Worm (Caenorhabditis elegans) whole organism, young adult: ENCODE results near the gene mif-2.

ENCODE experiments used
- B0336.3 ChIP-seq: fragments of 200-800 bp; sonication (Bioruptor generic); IDR thresholded peaks from 2 replicates; pipeline ENCODE4 v1.3.6; 2022; ENCODE audit warnings: missing genetic modification characterization, missing compliant biosample characterization
- C17E4.6 ChIP-seq: fragments of 200-800 bp; sonication (Bioruptor generic); IDR thresholded peaks from 2 replicates; pipeline ENCODE4 v1.3.6; 2022; ENCODE audit warnings: missing genetic modification reagents, missing genetic modification characterization, missing compliant biosample characterization
- D2030.7 ChIP-seq: fragments of 200-800 bp; sonication (Bioruptor generic); IDR thresholded peaks from 2 replicates; pipeline ENCODE4 v1.3.6; 2022; ENCODE audit warnings: missing genetic modification reagents, missing genetic modification characterization, missing compliant biosample characterization
- F10E7.11 ChIP-seq: sonication (generic microtip); optimal IDR thresholded peaks from 2 replicates; lab custom pipeline; 2017; ENCODE audit warnings: mild to moderate bottlenecking, missing genetic modification characterization, moderate library complexity, missing compliant biosample characterization
- F23B12.7 ChIP-seq: sonication (generic microtip); optimal IDR thresholded peaks from 2 replicates; lab custom pipeline; 2017; ENCODE audit warnings: missing genetic modification characterization, mild to moderate bottlenecking, missing compliant biosample characterization, antibody characterized with exemption, moderate library complexity; ENCODE audit not compliant: insufficient read depth
- F49E8.2 ChIP-seq: sonication (generic microtip); optimal IDR thresholded peaks from 3 replicates; lab custom pipeline; 2017; ENCODE audit warnings: missing genetic modification characterization, mild to moderate bottlenecking, missing compliant biosample characterization, antibody characterized with exemption, moderate library complexity; ENCODE audit not compliant: insufficient read depth
- F55B11.4 ChIP-seq: sonication (generic microtip); optimal IDR thresholded peaks from 2 replicates; lab custom pipeline; 2016; ENCODE audit warnings: missing compliant biosample characterization, missing genetic modification characterization, borderline replicate concordance; ENCODE audit not compliant: insufficient read depth
- F57C9.4 ChIP-seq: sonication (generic microtip); optimal IDR thresholded peaks from 2 replicates; lab custom pipeline; 2017; ENCODE audit warnings: mild to moderate bottlenecking, missing genetic modification characterization, missing compliant biosample characterization
- Y56A3A.18 ChIP-seq: fragments of 200-800 bp; sonication (Bioruptor generic); IDR thresholded peaks from 2 replicates; pipeline ENCODE4 v1.3.6; 2022; ENCODE audit warnings: missing genetic modification reagents, missing genetic modification characterization, missing compliant biosample characterization
- Y79H2A.3 ChIP-seq: fragments of 200-800 bp; sonication (Bioruptor generic); conservative IDR thresholded peaks from 2 replicates; pipeline ENCODE4 v1.3.6; 2022; ENCODE audit warnings: missing genetic modification reagents, missing genetic modification characterization, missing compliant biosample characterization
- Y95B8A.8 ChIP-seq: fragments of 200-800 bp; sonication (Bioruptor generic); IDR thresholded peaks from 2 replicates; pipeline ENCODE4 v1.3.6; 2022; ENCODE audit warnings: missing genetic modification reagents, missing genetic modification characterization, missing compliant biosample characterization
- ama-1 ChIP-seq, 3 experiments: fragments of 150-350 bp in 1 of 3; sonication (generic microtip) in 2 of 3; optimal IDR thresholded peaks; 2 replicates each; lab custom pipeline; 2014 to 2018; ENCODE audit warnings: missing biosample characterization in 2 of 3, missing genetic modification characterization in 2 of 3, missing genetic modification reagents in 2 of 3
- aptf-3 ChIP-seq: fragments of 200-800 bp; sonication (Bioruptor generic); IDR thresholded peaks from 2 replicates; pipeline ENCODE4 v1.3.6; 2022; ENCODE audit warnings: missing genetic modification characterization, missing compliant biosample characterization
- attf-3 ChIP-seq: fragments of 200-800 bp; sonication (Bioruptor generic); conservative IDR thresholded peaks from 2 replicates; pipeline ENCODE4 v1.3.6; 2022; ENCODE audit warnings: missing genetic modification reagents, missing genetic modification characterization, missing compliant biosample characterization
- bed-1 ChIP-seq: fragments of 200-800 bp; sonication (Bioruptor generic); IDR thresholded peaks from 2 replicates; pipeline ENCODE4 v1.3.6; 2022; ENCODE audit warnings: missing genetic modification reagents, missing genetic modification characterization, missing compliant biosample characterization
- bed-2 ChIP-seq: fragments of 200-800 bp; sonication (Bioruptor generic); IDR thresholded peaks from 2 replicates; pipeline ENCODE4 v1.3.6; 2022; ENCODE audit warnings: missing genetic modification reagents, missing genetic modification characterization, missing compliant biosample characterization
- cebp-1 ChIP-seq, 2 experiments: fragments of 200-800 bp in 1 of 2; sonication (Bioruptor generic) in 1 of 2; sonication (generic microtip) in 1 of 2; IDR thresholded peaks in 1 of 2; optimal IDR thresholded peaks in 1 of 2; 2 replicates each; pipeline versions ENCODE4 v1.3.6 to Lab custom; 2017 to 2022; ENCODE audit warnings: missing compliant biosample characterization in 2 of 2, missing genetic modification characterization in 2 of 2, mild to moderate bottlenecking in 1 of 2, missing genetic modification reagents in 1 of 2, moderate library complexity in 1 of 2
- cebp-2 ChIP-seq: fragments of 200-800 bp; sonication (Bioruptor generic); IDR thresholded peaks from 2 replicates; pipeline ENCODE4 v1.3.6; 2022; ENCODE audit warnings: missing genetic modification characterization, missing compliant biosample characterization
- ceh-27 ChIP-seq: fragments of 200-800 bp; sonication (Bioruptor generic); optimal IDR thresholded peaks from 2 replicates; lab custom pipeline; 2018; ENCODE audit warnings: mild to moderate bottlenecking, missing genetic modification characterization, moderate library complexity, missing compliant biosample characterization
- ceh-40 ChIP-seq: fragments of 200-800 bp; sonication (Bioruptor generic); IDR thresholded peaks from 2 replicates; pipeline ENCODE4 v1.3.6; 2022; ENCODE audit warnings: missing genetic modification characterization, missing compliant biosample characterization
- ceh-79 ChIP-seq: sonication (generic microtip); optimal IDR thresholded peaks from 2 replicates; lab custom pipeline; 2017; ENCODE audit warnings: mild to moderate bottlenecking, missing genetic modification characterization, missing compliant biosample characterization
- ceh-91 ChIP-seq: fragments of 200-800 bp; sonication (Bioruptor generic); IDR thresholded peaks from 2 replicates; pipeline ENCODE4 v1.3.6; 2022; ENCODE audit warnings: missing genetic modification reagents, missing genetic modification characterization, missing compliant biosample characterization
- die-1 ChIP-seq: sonication (generic microtip); optimal IDR thresholded peaks from 2 replicates; lab custom pipeline; 2016; ENCODE audit warnings: missing genotype, mild to moderate bottlenecking, missing genetic modification characterization, missing compliant biosample characterization
- egl-44 ChIP-seq: fragments of 200-800 bp; sonication (Bioruptor generic); IDR thresholded peaks from 2 replicates; pipeline ENCODE4 v1.3.6; 2022; ENCODE audit warnings: missing genetic modification reagents, missing genetic modification characterization, missing compliant biosample characterization
- egrh-3 ChIP-seq: fragments of 200-800 bp; sonication (Bioruptor generic); IDR thresholded peaks from 2 replicates; pipeline ENCODE4 v1.3.6; 2022; ENCODE audit warnings: missing genetic modification reagents, missing genetic modification characterization, missing compliant biosample characterization
- ekl-4 ChIP-seq: fragments of 200-800 bp; sonication (Bioruptor generic); IDR thresholded peaks from 2 replicates; pipeline ENCODE4 v1.3.6; 2022; ENCODE audit warnings: missing genetic modification reagents, missing genetic modification characterization, missing compliant biosample characterization
- fkh-3 ChIP-seq: sonication (generic microtip); optimal IDR thresholded peaks from 2 replicates; lab custom pipeline; 2016; ENCODE audit warnings: mild to moderate bottlenecking, missing genetic modification characterization, missing compliant biosample characterization
- him-1 ChIP-seq: sonication (generic microtip); optimal IDR thresholded peaks from 2 replicates; lab custom pipeline; 2016; ENCODE audit warnings: missing genotype, missing genetic modification reagents, missing genetic modification characterization, missing compliant biosample characterization
- hsf-1 ChIP-seq: fragments of 200-800 bp; sonication (Bioruptor generic); IDR thresholded peaks from 2 replicates; pipeline ENCODE4 v1.3.6; 2022; ENCODE audit warnings: missing genetic modification reagents, missing genetic modification characterization, missing compliant biosample characterization
- lag-1 ChIP-seq: fragments of 200-800 bp; sonication (Bioruptor generic); IDR thresholded peaks from 2 replicates; pipeline ENCODE4 v1.3.6; 2022; ENCODE audit warnings: missing genetic modification reagents, missing genetic modification characterization, missing compliant biosample characterization
- let-607 ChIP-seq, 2 experiments: fragments of 200-800 bp in 1 of 2; sonication (Bioruptor generic) in 1 of 2; sonication (generic microtip) in 1 of 2; optimal IDR thresholded peaks; 2 replicates each; lab custom pipeline; 2016 to 2018; ENCODE audit warnings: mild to moderate bottlenecking in 2 of 2, missing compliant biosample characterization in 2 of 2, missing genetic modification characterization in 2 of 2, moderate library complexity in 2 of 2, missing genotype in 1 of 2
- lsl-1 ChIP-seq: fragments of 200-800 bp; sonication (Bioruptor generic); optimal IDR thresholded peaks from 2 replicates; lab custom pipeline; 2018; ENCODE audit warnings: mild to moderate bottlenecking, missing genetic modification characterization, moderate library complexity, missing compliant biosample characterization
- madf-10 ChIP-seq: sonication (generic microtip); optimal IDR thresholded peaks from 2 replicates; lab custom pipeline; 2016; ENCODE audit warnings: mild to moderate bottlenecking, missing genetic modification characterization, missing compliant biosample characterization
- madf-3 ChIP-seq: fragments of 200-800 bp; sonication (Bioruptor generic); IDR thresholded peaks from 2 replicates; pipeline ENCODE4 v1.3.6; 2022; ENCODE audit warnings: missing genetic modification reagents, missing genetic modification characterization, missing compliant biosample characterization
- madf-6 ChIP-seq: fragments of 200-800 bp; sonication (Bioruptor generic); IDR thresholded peaks from 2 replicates; pipeline ENCODE4 v1.3.6; 2022; ENCODE audit warnings: missing genetic modification reagents, missing genetic modification characterization, missing compliant biosample characterization
- nfya-1 ChIP-seq: sonication (generic microtip); optimal IDR thresholded peaks from 2 replicates; lab custom pipeline; 2017; ENCODE audit warnings: antibody characterized with exemption, missing compliant biosample characterization, missing genetic modification characterization, borderline replicate concordance; ENCODE audit not compliant: insufficient read depth
- nhr-120 ChIP-seq: fragments of 200-800 bp; sonication (Bioruptor generic); IDR thresholded peaks from 2 replicates; pipeline ENCODE4 v1.3.6; 2022; ENCODE audit warnings: missing genetic modification characterization, missing compliant biosample characterization
- nhr-179 ChIP-seq: sonication (generic microtip); optimal IDR thresholded peaks from 2 replicates; lab custom pipeline; 2016; ENCODE audit warnings: mild to moderate bottlenecking, missing genetic modification characterization, missing compliant biosample characterization
- nhr-80 ChIP-seq: sonication (generic microtip); optimal IDR thresholded peaks from 2 replicates; lab custom pipeline; 2016; ENCODE audit warnings: missing genetic modification characterization, missing compliant biosample characterization
- nhr-90 ChIP-seq: sonication (generic microtip); optimal IDR thresholded peaks from 2 replicates; lab custom pipeline; 2016; ENCODE audit warnings: missing genotype, mild to moderate bottlenecking, missing genetic modification characterization, missing compliant biosample characterization
- sdz-38 ChIP-seq: sonication (generic microtip); optimal IDR thresholded peaks from 2 replicates; lab custom pipeline; 2016; ENCODE audit warnings: missing genotype, missing genetic modification characterization, missing compliant biosample characterization
- snpc-1.1 ChIP-seq: sonication (generic microtip); optimal IDR thresholded peaks from 2 replicates; lab custom pipeline; 2017; ENCODE audit warnings: missing genetic modification characterization, mild to moderate bottlenecking, missing compliant biosample characterization, antibody characterized with exemption, moderate library complexity, missing genotype, missing genetic modification reagents; ENCODE audit not compliant: insufficient read depth
- somi-1 ChIP-seq: fragments of 200-800 bp; sonication (Bioruptor generic); optimal IDR thresholded peaks from 2 replicates; lab custom pipeline; 2018; ENCODE audit warnings: mild to moderate bottlenecking, missing genetic modification characterization, missing compliant biosample characterization
- tbp1 ChIP-seq: fragments of 200-800 bp; sonication (Bioruptor generic); optimal IDR thresholded peaks from 2 replicates; lab custom pipeline; 2018; ENCODE audit warnings: mild to moderate bottlenecking, missing genetic modification characterization, missing compliant biosample characterization
- zim-3 ChIP-seq: sonication (generic microtip); optimal IDR thresholded peaks from 2 replicates; lab custom pipeline; 2017; ENCODE audit warnings: mild to moderate bottlenecking, missing genetic modification characterization, moderate library complexity, missing compliant biosample characterization

Gene mif-2

DNA sequence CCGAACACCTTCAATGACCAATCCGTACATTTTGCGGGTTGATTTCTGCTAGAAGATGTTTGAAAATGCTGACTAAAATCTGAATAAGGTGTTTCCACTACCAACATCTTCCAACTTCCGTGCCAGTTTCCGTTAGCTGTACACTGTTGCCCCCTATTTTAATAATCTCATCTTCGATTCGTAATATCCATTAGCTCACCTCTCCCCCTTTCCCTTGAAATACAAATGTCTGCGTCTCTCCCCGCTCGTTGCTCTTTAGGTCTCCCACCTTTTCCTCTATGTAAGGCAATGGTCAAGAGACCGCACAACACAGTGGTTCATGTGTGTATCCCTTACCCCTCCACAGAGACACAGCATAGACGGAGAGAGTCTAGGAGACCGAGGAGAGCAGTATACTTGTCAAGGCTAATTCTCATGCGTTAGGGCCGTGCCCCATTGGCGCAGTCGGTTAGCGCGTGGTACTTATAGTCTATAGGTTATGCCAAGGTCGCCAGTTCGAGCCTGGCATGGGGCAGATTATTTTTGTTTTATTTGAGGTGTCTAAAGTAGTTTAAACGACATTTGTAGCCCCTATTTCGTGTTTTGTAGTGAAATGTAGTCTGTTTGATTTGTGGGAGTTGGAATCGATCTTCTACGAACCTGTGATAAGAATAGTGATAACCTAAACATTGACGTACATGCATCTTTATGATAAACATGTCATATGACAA, 23.6 kb upstream of the mif-2 start, which contains the start of gene gcy-33 (continued):
- TF ChIP-seq let-607 (tag; optimal IDR thresholded peaks at IDR 0.05; lab: Kevin White, UChicago) (peak; percentile 41 to 76), snpc-1.1 (tag; lab: Kevin White, UChicago) (no peak), nhr-179 (tag; lab: Kevin White, UChicago) (peak; percentile 61), D2030.7 (GFP tag; lab: Robert Waterston, UW) (peak; percentile 72), sdz-38 (no peak), him-1 (peak; percentile 93), lsl-1 (GFP tag; lab: Kevin White, UChicago) (peak; percentile 54), madf-6 (GFP tag; lab: Robert Waterston, UW) (peak; percentile 70), ekl-4 (GFP tag; lab: Robert Waterston, UW) (peak; percentile 91), cebp-2 (GFP tag; lab: Robert Waterston, UW) (peak; percentile 85; the same call in 1 of the 2 replicates), Y95B8A.8 (peak; percentile 54; the same call in 1 of the 2 replicates), fkh-3 (tag; lab: Kevin White, UChicago) (peak; percentile 95), F10E7.11 (tag; lab: Kevin White, UChicago) (peak; percentile 48), F57C9.4 (tag; lab: Kevin White, UChicago) (no peak), aptf-3 (GFP tag; lab: Robert Waterston, UW) (0 out of 2 replicates have a peak, but pooled peaks have one; percentile 62), nfya-1 (tag; lab: Kevin White, UChicago) (no peak), lag-1 (GFP tag; lab: Robert Waterston, UW) (peak; percentile 85; the same call in 1 of the 2 replicates), bed-2 (GFP tag; lab: Robert Waterston, UW) (0 out of 2 replicates have a peak, but pooled peaks have one; percentile 73), madf-10 (tag; lab: Kevin White, UChicago) (peak; percentile 89), tbp1 (GFP tag; lab: Kevin White, UChicago) (peak; percentile 99), hsf-1 (GFP tag; lab: Robert Waterston, UW) (peak; percentile 68), nhr-90 (tag; lab: Kevin White, UChicago) (peak; percentile 94), madf-3 (GFP tag; lab: Robert Waterston, UW) (peak; percentile 91), ceh-27 (GFP tag; lab: Kevin White, UChicago) (peak; percentile 86), ceh-91 (no peak), somi-1 (GFP tag; lab: Kevin White, UChicago) (peak; percentile 36), F49E8.2 (tag; lab: Kevin White, UChicago) (peak; percentile 59), nhr-120 (GFP tag; lab: Robert Waterston, UW) (0 out of 2 replicates have a peak, but pooled peaks have one; percentile 67), Y79H2A.3 (GFP tag; lab: Robert Waterston, UW) (0 out of 2 replicates have a peak, but pooled peaks have one; percentile 19), F23B12.7 (tag; lab: Kevin White, UChicago) (no peak), die-1 (tag; lab: Kevin White, UChicago) (peak; percentile 89), attf-3 (GFP tag; lab: Robert Waterston, UW) (peak; percentile 67), cebp-1 (GFP tag; IDR thresholded peaks at IDR 0.05; lab: Robert Waterston, UW) (no peak), cebp-1 (tag; optimal IDR thresholded peaks at IDR 0.05; lab: Kevin White, UChicago) (peak; percentile 84), ceh-40 (GFP tag; lab: Robert Waterston, UW) (peak; percentile 12; the same call in 1 of the 2 replicates), egl-44 (GFP tag; lab: Robert Waterston, UW) (peak; percentile 90), Y56A3A.18 (peak; percentile 92), ceh-79 (tag; lab: Kevin White, UChicago) (no peak), C17E4.6 (GFP tag; lab: Robert Waterston, UW) (peak; percentile 81; the same call in 1 of the 2 replicates), ama-1 (optimal IDR thresholded peaks at IDR 0.05; lab: Kevin White, UChicago) (no peak), ama-1 (GFP tag; optimal IDR thresholded peaks at IDR 0.05; lab: Kevin White, UChicago) (peak; percentile 13 to 80), nhr-80 (tag; lab: Kevin White, UChicago) (peak; percentile 81), zim-3 (peak; percentile 92), B0336.3 (peak; percentile 91), egrh-3 (GFP tag; lab: Robert Waterston, UW) (peak; percentile 43; the same call in 1 of the 2 replicates), F55B11.4 (tag; lab: Kevin White, UChicago) (no peak), bed-1 (GFP tag; lab: Robert Waterston, UW) (no peak)
